Worm (Caenorhabditis elegans) whole organism, midembryonic: ENCODE data around the gene K12G11.6.

Experiments used
- T22C8.4 ChIP-seq: fragments of 200-800 bp; sonication (Bioruptor generic); IDR thresholded peaks from 2 replicates; pipeline ENCODE4 v1.3.6; 2022; ENCODE audit warnings: missing genetic modification characterization, missing compliant biosample characterization
- flt-1 ChIP-seq: fragments of 200-800 bp; sonication (Bioruptor generic); IDR thresholded peaks from 2 replicates; pipeline ENCODE4 v1.3.6; 2022; ENCODE audit warnings: missing genetic modification characterization, missing compliant biosample characterization
- med-1 ChIP-seq: sonication (generic microtip); optimal IDR thresholded peaks from 2 replicates; lab custom pipeline; 2017; ENCODE audit warnings: missing genetic modification characterization, mild to moderate bottlenecking, missing compliant biosample characterization, antibody characterized with exemption, missing genetic modification reagents; ENCODE audit not compliant: insufficient read depth
- ztf-29 ChIP-seq: fragments of 200-800 bp; sonication (Bioruptor generic); IDR thresholded peaks from 2 replicates; pipeline ENCODE4 v1.3.6; 2022; ENCODE audit warnings: missing genetic modification reagents, missing genetic modification characterization, missing compliant biosample characterization

DNA sequence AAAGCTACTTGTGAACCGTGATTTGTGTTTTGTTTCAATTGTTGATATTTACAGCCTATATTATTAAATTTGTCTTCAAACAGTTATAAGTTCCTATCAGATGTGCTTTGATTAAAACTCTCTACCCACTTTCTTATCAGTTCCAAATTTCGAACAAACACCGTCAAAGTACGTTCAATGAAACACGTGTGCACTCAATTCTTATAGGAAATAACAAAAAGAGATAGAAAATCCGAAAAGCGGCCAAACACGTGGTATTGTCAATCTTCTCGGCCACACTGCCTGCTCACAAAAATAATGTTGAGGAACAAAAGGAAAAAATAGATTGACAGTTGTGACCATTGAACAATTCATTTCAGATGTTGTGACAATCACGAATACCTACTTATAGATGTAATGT lies 8.2 kb upstream of the K12G11.6 start:
- TF ChIP-seq ztf-29 (GFP tag; lab: Robert Waterston, UW) (no peak), med-1 (GFP tag; lab: Kevin White, UChicago) (no peak), T22C8.4 (GFP tag; lab: Robert Waterston, UW) (no peak), flt-1 (GFP tag; lab: Robert Waterston, UW) (no peak)
